Fruit fly (Drosophila melanogaster): ENCODE measurements around the gene CG18549.

The CG18549 gene

DNA sequence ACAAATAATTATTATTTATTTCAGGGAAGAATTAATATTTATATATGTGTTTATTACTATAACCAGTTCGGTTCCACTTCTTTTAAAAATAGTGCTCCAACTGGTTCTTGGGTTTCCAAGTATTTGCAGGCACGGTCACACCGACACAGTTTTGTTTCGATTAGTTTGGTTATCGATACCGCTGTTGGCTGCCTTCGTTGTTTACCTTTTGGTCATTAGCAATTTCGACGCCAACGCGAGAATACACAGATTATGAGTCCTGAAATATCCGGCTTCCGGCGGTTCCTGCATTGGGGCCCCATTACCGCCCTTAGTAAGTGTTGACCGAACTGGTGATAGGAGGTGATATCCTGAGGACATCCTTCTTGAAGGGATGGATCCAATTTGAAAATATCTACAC lies 40.9 kb upstream of the CG18549 start, which contains the start of gene CG5196 (continued):
- no peak; the same call in 2 of the 3 replicates for TF ChIP-seq CG3726 (GFP tag; IDR thresholded peaks at IDR 0.05)
- no peak for TF ChIP-seq CG11560 (tag; IDR thresholded peaks at IDR 0.05)
- TF ChIP-seq CG10959 (GFP tag; IDR thresholded peaks at IDR 0.05) = no peak
- TF ChIP-seq Neu2 (GFP tag; optimal IDR thresholded peaks at IDR 0.05; ENCODE audit: borderline replicate concordance) = no peak
- peak; percentile 24 for TF ChIP-seq CG12299 (tag; optimal IDR thresholded peaks at IDR 0.05)
- TF ChIP-seq pum (GFP tag; optimal IDR thresholded peaks at IDR 0.05) = no peak
- no peak for TF ChIP-seq CG31388 (GFP tag; optimal IDR thresholded peaks at IDR 0.05)
- TF ChIP-seq gro (GFP tag; optimal IDR thresholded peaks at IDR 0.05) = peak; percentile 32
- TF ChIP-seq CG32532 (GFP tag; IDR thresholded peaks at IDR 0.05) = no peak
- TF ChIP-seq dmrt99B (tag; optimal IDR thresholded peaks at IDR 0.05) = no peak
- TF ChIP-seq mirr (GFP tag; optimal IDR thresholded peaks at IDR 0.05) = no peak
- TF ChIP-seq bowl (GFP tag; IDR thresholded peaks at IDR 0.05) = no peak
- peak; percentile 95 for TF ChIP-seq MBD-R2 (GFP tag; IDR thresholded peaks at IDR 0.05)
- TF ChIP-seq CG15479 (GFP tag; optimal IDR thresholded peaks at IDR 0.05) = no peak
- TF ChIP-seq CG15011 (GFP tag; optimal IDR thresholded peaks at IDR 0.05) = no peak
- TF ChIP-seq jumu (GFP tag; optimal IDR thresholded peaks at IDR 0.05) = peak; percentile 5
- peak; percentile 15 for TF ChIP-seq Myb (GFP tag; optimal IDR thresholded peaks at IDR 0.05)
- peak; percentile 12 for TF ChIP-seq unpg (GFP tag; optimal IDR thresholded peaks at IDR 0.05)
- no peak for TF ChIP-seq CG8765 (GFP tag; IDR thresholded peaks at IDR 0.05)
- no peak for TF ChIP-seq crol (GFP tag; IDR thresholded peaks at IDR 0.05)
- TF ChIP-seq CG4730 (GFP tag; IDR thresholded peaks at IDR 0.05) = no peak
- TF ChIP-seq knrl (GFP tag; IDR thresholded peaks at IDR 0.05; ENCODE audit: partially characterized antibody) = peak; percentile 66
- TF ChIP-seq kni (GFP tag; optimal IDR thresholded peaks at IDR 0.05) = peak; percentile 34
- no peak for TF ChIP-seq rib (GFP tag; IDR thresholded peaks at IDR 0.05)
- no peak for TF ChIP-seq Hr3 (GFP tag; optimal IDR thresholded peaks at IDR 0.05)
- TF ChIP-seq twi (tag; optimal IDR thresholded peaks at IDR 0.05) = no peak
- TF ChIP-seq C15 (GFP tag; IDR thresholded peaks at IDR 0.05) = no peak
- TF ChIP-seq gsb (GFP tag; IDR thresholded peaks at IDR 0.05) = no peak
- no peak for TF ChIP-seq NK7.1 (GFP tag; optimal IDR thresholded peaks at IDR 0.05)
- no peak for TF ChIP-seq slp2 (GFP tag; optimal IDR thresholded peaks at IDR 0.05)
- TF ChIP-seq CG6254 (GFP tag; optimal IDR thresholded peaks at IDR 0.05) = no peak
- TF ChIP-seq CG1603 (tag; optimal IDR thresholded peaks at IDR 0.05) = peak; percentile 76
- no peak for TF ChIP-seq CG13624 (GFP tag; optimal IDR thresholded peaks at IDR 0.05)
- TF ChIP-seq scrt (GFP tag; optimal IDR thresholded peaks at IDR 0.05) = no peak
- peak; percentile 51 for TF ChIP-seq sug (tag; optimal IDR thresholded peaks at IDR 0.05)
- no peak for TF ChIP-seq Hmx (GFP tag; optimal IDR thresholded peaks at IDR 0.05)
- TF ChIP-seq CG1602 (GFP tag; optimal IDR thresholded peaks at IDR 0.05) = no peak
- peak; percentile 34 for TF ChIP-seq Ets97D (GFP tag; optimal IDR thresholded peaks at IDR 0.05)
- TF ChIP-seq B-H1 (GFP tag; IDR thresholded peaks at IDR 0.05) = no peak
- peak; percentile 20 for TF ChIP-seq gsb-n (tag; optimal IDR thresholded peaks at IDR 0.05)
- no peak for TF ChIP-seq Oaz (GFP tag; IDR thresholded peaks at IDR 0.05)
- no peak for TF ChIP-seq CG31365 (tag; optimal IDR thresholded peaks at IDR 0.05)
- no peak for TF ChIP-seq CG17328 (GFP tag; IDR thresholded peaks at IDR 0.05)
- TF ChIP-seq run (tag; optimal IDR thresholded peaks at IDR 0.05) = no peak
- no peak for TF ChIP-seq NC2β (GFP tag; optimal IDR thresholded peaks at IDR 0.05)
- TF ChIP-seq MTF-1 (GFP tag; optimal IDR thresholded peaks at IDR 0.05; ENCODE audit: borderline replicate concordance) = no peak
- TF ChIP-seq ttk (GFP tag; IDR thresholded peaks at IDR 0.05) = no peak
- no peak for TF ChIP-seq phol (tag; optimal IDR thresholded peaks at IDR 0.05)
- no peak for TF ChIP-seq cwo (GFP tag; optimal IDR thresholded peaks at IDR 0.05)
- peak; percentile 45 for TF ChIP-seq nom (GFP tag; optimal IDR thresholded peaks at IDR 0.05)
- TF ChIP-seq CG13894 (tag; optimal IDR thresholded peaks at IDR 0.05) = peak; percentile 51
- no peak for TF ChIP-seq CG18011 (GFP tag; optimal IDR thresholded peaks at IDR 0.05)

All from whole organism, embryonic.